Fruit fly (Drosophila melanogaster): ENCODE data around the gene Acbp2.
A peak's percentile ranks its signal among the peaks of the same experiment; 100 is the strongest.

Gene Acbp2

DNA sequence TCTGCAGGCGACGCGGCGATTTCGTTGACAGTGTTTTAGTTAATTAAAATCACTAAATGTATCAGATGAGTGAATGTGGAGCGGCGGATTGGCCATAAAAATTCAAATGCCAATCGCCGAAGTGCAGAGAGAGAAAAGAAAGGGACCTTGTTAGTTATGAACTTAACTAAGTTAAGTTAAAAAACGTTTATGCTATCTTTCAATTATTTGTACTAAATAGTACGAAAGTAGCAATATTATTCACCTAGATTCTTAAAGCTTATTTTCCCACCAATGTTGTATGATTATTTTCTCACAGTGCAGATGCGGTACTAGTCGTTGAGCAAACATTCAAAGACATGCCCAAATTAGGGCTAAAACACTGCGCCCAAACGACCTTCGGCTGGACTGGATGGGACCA, 40.9 kb upstream of the Acbp2 start (continued):
- TF ChIP-seq Dbx (GFP tag; IDR thresholded peaks at IDR 0.05) (no peak), p53 (GFP tag; optimal IDR thresholded peaks at IDR 0.05) (no peak), Dek (tag; optimal IDR thresholded peaks at IDR 0.05) (no peak), CG2120 (GFP tag; optimal IDR thresholded peaks at IDR 0.05) (peak; percentile 29), dmrt11E (tag; optimal IDR thresholded peaks at IDR 0.05) (no peak), esg (GFP tag; conservative IDR thresholded peaks at IDR 0.05) (peak; percentile 57), CG10267 (tag; optimal IDR thresholded peaks at IDR 0.05) (peak; percentile 41), lab (GFP tag; optimal IDR thresholded peaks at IDR 0.05) (peak; percentile 78), kah (GFP tag; optimal IDR thresholded peaks at IDR 0.05) (peak; percentile 68), CG17328 (GFP tag; IDR thresholded peaks at IDR 0.05) (peak; percentile 69), Usf (GFP tag; optimal IDR thresholded peaks at IDR 0.05) (no peak), CG33557 (GFP tag; optimal IDR thresholded peaks at IDR 0.05) (no peak), NK7.1 (GFP tag; optimal IDR thresholded peaks at IDR 0.05) (no peak), Neu2 (GFP tag; optimal IDR thresholded peaks at IDR 0.05; ENCODE audit: borderline replicate concordance) (no peak), lola (GFP tag; optimal IDR thresholded peaks at IDR 0.05) (no peak), NC2β (GFP tag; optimal IDR thresholded peaks at IDR 0.05) (no peak), ash1 (GFP tag; optimal IDR thresholded peaks at IDR 0.05) (no peak), CG8765 (GFP tag; IDR thresholded peaks at IDR 0.05) (no peak), wor (GFP tag; IDR thresholded peaks at IDR 0.05) (0 out of 2 replicates have a peak, but pooled peaks have one; percentile 29), CG9437 (GFP tag; optimal IDR thresholded peaks at IDR 0.05) (peak; percentile 14), Doc2 (GFP tag; IDR thresholded peaks at IDR 0.05) (no peak), CG34376 (GFP tag; optimal IDR thresholded peaks at IDR 0.05) (no peak), CG10565 (GFP tag; optimal IDR thresholded peaks at IDR 0.05) (no peak), Pdp1 (GFP tag; optimal IDR thresholded peaks at IDR 0.05) (peak; percentile 47 to 71), ase (GFP tag; IDR thresholded peaks at IDR 0.05) (peak; percentile 80; the same call in 2 of the 3 replicates), CG12071 (GFP tag; optimal IDR thresholded peaks at IDR 0.05) (peak; percentile 71), HLH3B (GFP tag; IDR thresholded peaks at IDR 0.05) (peak; percentile 74), CG4707 (GFP tag; optimal IDR thresholded peaks at IDR 0.05) (no peak), Bteb2 (GFP tag; optimal IDR thresholded peaks at IDR 0.05) (no peak), gem (tag; optimal IDR thresholded peaks at IDR 0.05) (peak; percentile 77), fd102C (GFP tag; optimal IDR thresholded peaks at IDR 0.05) (no peak), CG5245 (GFP tag; optimal IDR thresholded peaks at IDR 0.05) (peak; percentile 60), Opbp (GFP tag; IDR thresholded peaks at IDR 0.05; ENCODE audit: partially characterized antibody) (no peak), CG43689 (GFP tag; IDR thresholded peaks at IDR 0.05) (peak; percentile 23; the same call in 1 of the 2 replicates), stc (GFP tag; IDR thresholded peaks at IDR 0.05) (peak; percentile 81), fd64A (GFP tag; optimal IDR thresholded peaks at IDR 0.05) (no peak), pum (GFP tag; optimal IDR thresholded peaks at IDR 0.05) (peak; percentile 48), grau (tag; optimal IDR thresholded peaks at IDR 0.05) (peak; percentile 53), psq (GFP tag; optimal IDR thresholded peaks at IDR 0.05) (no peak), ind (GFP tag; optimal IDR thresholded peaks at IDR 0.05) (peak; percentile 71), Bdp1 (GFP tag; optimal IDR thresholded peaks at IDR 0.05) (no peak), Hr78 (GFP tag; optimal IDR thresholded peaks at IDR 0.05) (no peak), HmgZ (tag; optimal IDR thresholded peaks at IDR 0.05) (no peak), amos (GFP tag; IDR thresholded peaks at IDR 0.05; ENCODE audit: partially characterized antibody) (no peak), zfh2 (GFP tag; optimal IDR thresholded peaks at IDR 0.05) (no peak), fd3F (GFP tag; optimal IDR thresholded peaks at IDR 0.05) (peak; percentile 9), NC2α (GFP tag; optimal IDR thresholded peaks at IDR 0.05) (no peak), Asciz (GFP tag; optimal IDR thresholded peaks at IDR 0.05) (peak; percentile 50), Vsx1 (GFP tag; optimal IDR thresholded peaks at IDR 0.05) (peak; percentile 25), ci (GFP tag; IDR thresholded peaks at IDR 0.05) (peak; percentile 84; the same call in 2 of the 3 replicates)
